Fruit fly (Drosophila melanogaster): ENCODE data around the gene bowl.

Gene bowl

DNA sequence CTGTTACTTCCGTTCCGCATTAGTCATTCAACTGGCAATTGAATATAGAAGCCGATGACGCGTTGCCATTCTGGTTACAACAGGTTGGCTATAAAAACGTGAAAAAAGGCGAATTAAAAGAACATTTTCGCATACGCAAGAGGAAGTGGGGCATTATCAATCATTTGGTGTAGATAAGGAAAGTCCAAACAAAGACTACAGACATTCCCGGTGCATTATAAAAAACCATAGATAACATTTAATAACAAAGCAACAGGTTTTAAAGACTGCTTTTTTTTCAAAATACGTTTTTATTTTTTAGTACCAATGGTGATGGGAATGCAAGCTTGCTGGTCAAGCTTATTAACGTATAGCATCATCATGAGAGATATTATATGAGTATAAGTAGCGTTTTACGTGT is 16.6 kb downstream of the bowl start:
- TF ChIP-seq Hr4 (GFP tag; optimal IDR thresholded peaks at IDR 0.05) (no peak), CG6792 (GFP tag; optimal IDR thresholded peaks at IDR 0.05) (no peak), dac (GFP tag; optimal IDR thresholded peaks at IDR 0.05) (no peak), CG8319 (GFP tag; optimal IDR thresholded peaks at IDR 0.05) (no peak), CG9139 (GFP tag; optimal IDR thresholded peaks at IDR 0.05) (no peak), CG6808 (GFP tag; optimal IDR thresholded peaks at IDR 0.05) (no peak), OdsH (GFP tag; optimal IDR thresholded peaks at IDR 0.05) (no peak), svp (GFP tag) (peak; percentile 22), Smox (GFP tag; optimal IDR thresholded peaks at IDR 0.05) (no peak), CG31627 (GFP tag; optimal IDR thresholded peaks at IDR 0.05) (no peak), fkh (GFP tag; optimal IDR thresholded peaks at IDR 0.05) (no peak), CG6163 (GFP tag; IDR thresholded peaks at IDR 0.05) (no peak), CG10669 (GFP tag; optimal IDR thresholded peaks at IDR 0.05) (no peak), vri (GFP tag; optimal IDR thresholded peaks at IDR 0.05) (peak; percentile 67), Sox15 (GFP tag; optimal IDR thresholded peaks at IDR 0.05) (no peak), cyc (GFP tag; optimal IDR thresholded peaks at IDR 0.05) (no peak), CG3032 (tag; optimal IDR thresholded peaks at IDR 0.05) (no peak), CG1621 (tag; optimal IDR thresholded peaks at IDR 0.05) (no peak), CG10631 (GFP tag; optimal IDR thresholded peaks at IDR 0.05) (no peak), CG34406 (GFP tag; optimal IDR thresholded peaks at IDR 0.05) (no peak), Eip78C (GFP tag) (peak; percentile 53), Sox14 (GFP tag; optimal IDR thresholded peaks at IDR 0.05) (peak; percentile 18), CG6276 (GFP tag; optimal IDR thresholded peaks at IDR 0.05) (no peak)

DNA sequence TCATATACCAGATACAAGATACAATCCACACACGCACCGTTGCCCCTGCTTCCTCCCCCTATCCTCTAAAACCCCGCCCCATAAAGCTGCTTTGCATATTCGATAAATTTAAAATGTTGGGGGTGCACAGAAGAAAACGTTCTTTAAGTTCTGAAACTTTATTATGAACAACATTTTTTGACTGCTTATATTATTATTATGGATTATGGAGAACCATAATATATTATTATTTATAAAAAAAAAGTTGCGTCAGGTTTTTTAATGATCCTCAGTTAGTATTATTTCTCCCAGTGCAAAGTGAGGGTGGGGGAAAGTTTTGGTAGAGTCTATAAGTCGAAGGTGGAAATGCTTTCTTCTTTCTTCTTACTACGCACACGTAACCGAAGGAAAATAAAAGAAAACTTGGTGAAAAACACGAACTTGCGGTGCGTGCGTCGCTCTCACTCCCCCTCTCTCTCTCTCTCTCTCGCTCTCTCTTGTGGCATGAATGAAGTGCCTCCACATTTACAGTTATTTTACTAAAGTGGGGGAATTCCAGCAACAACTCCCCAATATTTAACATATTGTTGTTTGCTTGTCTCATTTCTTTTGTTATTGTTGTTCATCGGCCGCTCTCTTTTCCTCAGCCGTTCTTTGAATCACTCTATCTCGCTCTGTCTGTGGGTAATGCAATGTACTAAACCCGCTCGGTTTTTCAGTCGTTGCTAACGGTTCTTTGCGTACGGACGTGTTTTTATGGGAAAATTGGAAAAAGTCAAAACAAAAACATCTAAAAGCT is 18.0 kb downstream of the bowl start:
- no peak for TF ChIP-seq Met (GFP tag; optimal IDR thresholded peaks at IDR 0.05)
- TF ChIP-seq Ets21C (GFP tag; optimal IDR thresholded peaks at IDR 0.05): no peak
- peak; percentile 81 for TF ChIP-seq CG15336 (GFP tag; IDR thresholded peaks at IDR 0.05)
- no peak for TF ChIP-seq salr (GFP tag; optimal IDR thresholded peaks at IDR 0.05)
- no peak for TF ChIP-seq Hr38 (GFP tag; optimal IDR thresholded peaks at IDR 0.05)
- TF ChIP-seq CG6792 (GFP tag; optimal IDR thresholded peaks at IDR 0.05): peak; percentile 55
- TF ChIP-seq CG9139 (GFP tag; optimal IDR thresholded peaks at IDR 0.05): no peak
- TF ChIP-seq CG6808 (GFP tag; optimal IDR thresholded peaks at IDR 0.05): no peak
- TF ChIP-seq cyc (GFP tag; optimal IDR thresholded peaks at IDR 0.05): peak; percentile 34
- TF ChIP-seq Lpt (GFP tag; optimal IDR thresholded peaks at IDR 0.05): no peak
- TF ChIP-seq svp (GFP tag): peak; percentile 69
- no peak for TF ChIP-seq CG6854 (GFP tag; optimal IDR thresholded peaks at IDR 0.05)
- no peak for TF ChIP-seq Smox (GFP tag; optimal IDR thresholded peaks at IDR 0.05)
- TF ChIP-seq CG31627 (GFP tag; optimal IDR thresholded peaks at IDR 0.05): peak; percentile 27
- TF ChIP-seq CG8632 (GFP tag; optimal IDR thresholded peaks at IDR 0.05): peak; percentile 62
- no peak for TF ChIP-seq Eip75B (GFP tag; optimal IDR thresholded peaks at IDR 0.05)
- peak; percentile 64 for TF ChIP-seq CG10631 (GFP tag; optimal IDR thresholded peaks at IDR 0.05)
- TF ChIP-seq eg (GFP tag; IDR thresholded peaks at IDR 0.05): no peak; the same call in none of the 3 replicates
- no peak for TF ChIP-seq CG1621 (tag; optimal IDR thresholded peaks at IDR 0.05)
- peak; percentile 12 for TF ChIP-seq net (GFP tag; optimal IDR thresholded peaks at IDR 0.05)
- TF ChIP-seq CG3919 (GFP tag; optimal IDR thresholded peaks at IDR 0.05): no peak
- peak; percentile 34 for TF ChIP-seq Blimp-1 (GFP tag; optimal IDR thresholded peaks at IDR 0.05)
- TF ChIP-seq vri (GFP tag; optimal IDR thresholded peaks at IDR 0.05): peak; percentile 30
- peak; percentile 7 for TF ChIP-seq Sox15 (GFP tag; optimal IDR thresholded peaks at IDR 0.05)
- peak; percentile 76 for TF ChIP-seq esn (GFP tag; optimal IDR thresholded peaks at IDR 0.05)
- peak; percentile 79 for TF ChIP-seq fkh (GFP tag; optimal IDR thresholded peaks at IDR 0.05)
- TF ChIP-seq Eip78C (GFP tag): peak; percentile 89
- TF ChIP-seq OdsH (GFP tag; optimal IDR thresholded peaks at IDR 0.05): peak; percentile 73
- peak; percentile 22 for TF ChIP-seq dac (GFP tag; optimal IDR thresholded peaks at IDR 0.05)
- TF ChIP-seq Eip93F (GFP tag; optimal IDR thresholded peaks at IDR 0.05): no peak
- TF ChIP-seq spab (GFP tag; optimal IDR thresholded peaks at IDR 0.05): no peak
- peak; percentile 9 for TF ChIP-seq Sox14 (GFP tag; optimal IDR thresholded peaks at IDR 0.05)
- peak; percentile 25 for TF ChIP-seq Sox102F (GFP tag; optimal IDR thresholded peaks at IDR 0.05)
- no peak for TF ChIP-seq CG6276 (GFP tag; optimal IDR thresholded peaks at IDR 0.05)
- peak; percentile 59 for TF ChIP-seq CG34406 (GFP tag; optimal IDR thresholded peaks at IDR 0.05)
- peak; percentile 31 for TF ChIP-seq CG8319 (GFP tag; optimal IDR thresholded peaks at IDR 0.05)
- no peak for TF ChIP-seq Hr39 (GFP tag; optimal IDR thresholded peaks at IDR 0.05)
- TF ChIP-seq ss (GFP tag; optimal IDR thresholded peaks at IDR 0.05): peak in 1 of 2 experiments; percentile 29
- TF ChIP-seq CG7368 (GFP tag; optimal IDR thresholded peaks at IDR 0.05): peak; percentile 43
- TF ChIP-seq achi (GFP tag; optimal IDR thresholded peaks at IDR 0.05): peak; percentile 66
- TF ChIP-seq CG6163 (GFP tag; IDR thresholded peaks at IDR 0.05): peak; percentile 70; the same call in 2 of the 3 replicates
- no peak for TF ChIP-seq fd59A (GFP tag; optimal IDR thresholded peaks at IDR 0.05)
- no peak for TF ChIP-seq Hr4 (GFP tag; optimal IDR thresholded peaks at IDR 0.05)
